4 worm cellular contexts compared by ENCODE assay signal in genomic region chrX:6240640-6241033, ce11.
TF ChIP-seq lines count a peak whose summit lies in the region.

Gene got-2.2, plus strand, starts transcription at chrX:6240983.

TF ChIP-seq in whole organism, L1 larva, 84 proteins besides CTCF, POLR2A, EP300 and RAD21 (continues in another document):
- no peak for TF ChIP-seq nhr-237 (tag; optimal IDR thresholded peaks at IDR 0.05; lab: Kevin White, UChicago)
- no peak for TF ChIP-seq fkh-10 (GFP tag; optimal IDR thresholded peaks at IDR 0.05; lab: Kevin White, UChicago)
- peak in 1 of 6 experiments; percentile 87 for TF ChIP-seq elt-3 (tag; optimal IDR thresholded peaks at IDR 0.05; lab: Kevin White, UChicago)
- no peak for TF ChIP-seq snu-23 (GFP tag; optimal IDR thresholded peaks at IDR 0.05; lab: Kevin White, UChicago)
- TF ChIP-seq irx-1 (tag; optimal IDR thresholded peaks at IDR 0.05; lab: Kevin White, UChicago) = no peak
- no peak for TF ChIP-seq ces-1 (GFP tag; optimal IDR thresholded peaks at IDR 0.05; lab: Kevin White, UChicago)
- TF ChIP-seq elt-2 (tag; optimal IDR thresholded peaks at IDR 0.05; lab: Kevin White, UChicago) = peak; percentile 57
- TF ChIP-seq lin-35 (GFP tag; optimal IDR thresholded peaks at IDR 0.05; lab: Kevin White, UChicago) = peak in 1 of 2 experiments; percentile 34
- no peak for TF ChIP-seq sox-4 (tag; optimal IDR thresholded peaks at IDR 0.05; lab: Kevin White, UChicago)
- TF ChIP-seq C04F5.9 (tag; optimal IDR thresholded peaks at IDR 0.05; lab: Kevin White, UChicago) = no peak
- no peak for TF ChIP-seq rnt-1 (tag; optimal IDR thresholded peaks at IDR 0.05; lab: Kevin White, UChicago)
- no peak for TF ChIP-seq xbp-1 (tag; optimal IDR thresholded peaks at IDR 0.05; lab: Kevin White, UChicago)
- TF ChIP-seq jun-1 (tag; optimal IDR thresholded peaks at IDR 0.05; lab: Kevin White, UChicago) = no peak
- no peak for TF ChIP-seq zag-1 (tag; optimal IDR thresholded peaks at IDR 0.05; lab: Kevin White, UChicago)
- TF ChIP-seq efl-3 (GFP tag; optimal IDR thresholded peaks at IDR 0.05; lab: Kevin White, UChicago) = no peak
- TF ChIP-seq nhr-47 (tag; optimal IDR thresholded peaks at IDR 0.05; lab: Kevin White, UChicago) = no peak
- TF ChIP-seq unc-130 (tag; optimal IDR thresholded peaks at IDR 0.05; lab: Kevin White, UChicago) = no peak
- TF ChIP-seq isw-1 (GFP tag; IDR thresholded peaks at IDR 0.05; lab: Robert Waterston, UW) = no peak
- peak in 1 of 2 experiments; percentile 33 for TF ChIP-seq mdl-1 (tag; optimal IDR thresholded peaks at IDR 0.05; lab: Kevin White, UChicago)
- TF ChIP-seq ceh-90 (tag; optimal IDR thresholded peaks at IDR 0.05; lab: Kevin White, UChicago) = no peak
- no peak for TF ChIP-seq blmp-1 (tag; optimal IDR thresholded peaks at IDR 0.05; lab: Kevin White, UChicago)
- no peak for TF ChIP-seq ceh-63 (GFP tag; optimal IDR thresholded peaks at IDR 0.05; lab: Kevin White, UChicago)
- no peak for TF ChIP-seq nhr-76 (tag; optimal IDR thresholded peaks at IDR 0.05; lab: Kevin White, UChicago)
- TF ChIP-seq skn-1 (tag; optimal IDR thresholded peaks at IDR 0.05; lab: Kevin White, UChicago) = no peak

TF ChIP-seq in whole organism, L2 larva, 48 proteins besides CTCF, POLR2A, EP300 and RAD21 (continues in another document):
- TF ChIP-seq ztf-11 (tag; optimal IDR thresholded peaks at IDR 0.05; lab: Kevin White, UChicago) = no peak
- no peak for TF ChIP-seq snpc-4 (tag; optimal IDR thresholded peaks at IDR 0.05; lab: Kevin White, UChicago)
- TF ChIP-seq mab-5 (tag; optimal IDR thresholded peaks at IDR 0.05; lab: Kevin White, UChicago) = no peak
- TF ChIP-seq ceh-16 (tag; optimal IDR thresholded peaks at IDR 0.05; lab: Kevin White, UChicago) = no peak
- TF ChIP-seq peb-1 (tag; optimal IDR thresholded peaks at IDR 0.05; lab: Kevin White, UChicago) = no peak
- TF ChIP-seq crh-2 (tag; optimal IDR thresholded peaks at IDR 0.05; lab: Kevin White, UChicago) = peak; percentile 25
- TF ChIP-seq C34F6.9 (tag; optimal IDR thresholded peaks at IDR 0.05; lab: Kevin White, UChicago) = no peak
- TF ChIP-seq ceh-82 (tag; optimal IDR thresholded peaks at IDR 0.05; lab: Kevin White, UChicago) = no peak
- TF ChIP-seq aly-2 (tag; optimal IDR thresholded peaks at IDR 0.05; lab: Kevin White, UChicago) = no peak
- peak; percentile 8 for TF ChIP-seq fos-1 (tag; optimal IDR thresholded peaks at IDR 0.05; lab: Kevin White, UChicago)
- no peak for TF ChIP-seq ztf-4 (tag; optimal IDR thresholded peaks at IDR 0.05; lab: Kevin White, UChicago)
- peak; percentile 19 for TF ChIP-seq gmeb-1 (tag; optimal IDR thresholded peaks at IDR 0.05; lab: Kevin White, UChicago)
- TF ChIP-seq blmp-1 (tag; optimal IDR thresholded peaks at IDR 0.05; lab: Kevin White, UChicago; ENCODE audit: insufficient read depth) = no peak
- TF ChIP-seq nhr-11 (tag; optimal IDR thresholded peaks at IDR 0.05; lab: Kevin White, UChicago) = no peak
- TF ChIP-seq unc-62 (GFP tag; optimal IDR thresholded peaks at IDR 0.05; lab: Kevin White, UChicago) = no peak
- no peak for TF ChIP-seq elt-3 (tag; optimal IDR thresholded peaks at IDR 0.05; lab: Kevin White, UChicago)
- no peak for TF ChIP-seq unc-39 (tag; optimal IDR thresholded peaks at IDR 0.05; lab: Kevin White, UChicago)
- TF ChIP-seq sma-9 (GFP tag; optimal IDR thresholded peaks at IDR 0.05; lab: Kevin White, UChicago) = peak; percentile 55
- TF ChIP-seq sma-9 (tag; optimal IDR thresholded peaks at IDR 0.05; lab: Kevin White, UChicago) = no peak
- TF ChIP-seq mbf-1 (tag; optimal IDR thresholded peaks at IDR 0.05; lab: Kevin White, UChicago) = no peak
- no peak for TF ChIP-seq nhr-25 (tag; optimal IDR thresholded peaks at IDR 0.05; lab: Kevin White, UChicago)
- no peak for TF ChIP-seq nhr-12 (tag; optimal IDR thresholded peaks at IDR 0.05; lab: Kevin White, UChicago)
- TF ChIP-seq sem-4 (tag; optimal IDR thresholded peaks at IDR 0.05; lab: Kevin White, UChicago) = no peak
- no peak for TF ChIP-seq ama-1 (optimal IDR thresholded peaks at IDR 0.05; lab: Kevin White, UChicago)
- TF ChIP-seq R02D3.7 (tag; optimal IDR thresholded peaks at IDR 0.05; lab: Kevin White, UChicago) = no peak
- no peak for TF ChIP-seq nhr-129 (tag; optimal IDR thresholded peaks at IDR 0.05; lab: Kevin White, UChicago)

TF ChIP-seq in whole organism, L3 larva, 47 proteins besides CTCF, POLR2A, EP300 and RAD21:
- TF ChIP-seq nhr-25 (tag; optimal IDR thresholded peaks at IDR 0.05; lab: Kevin White, UChicago) (no peak), jun-1 (tag; optimal IDR thresholded peaks at IDR 0.05; lab: Kevin White, UChicago) (peak; percentile 4), nhr-43 (tag; optimal IDR thresholded peaks at IDR 0.05; lab: Kevin White, UChicago; ENCODE audit: poor library complexity, severe bottlenecking) (peak; percentile 2), pqm-1 (tag; optimal IDR thresholded peaks at IDR 0.05; lab: Kevin White, UChicago) (peak; percentile 95), mml-1 (tag; optimal IDR thresholded peaks at IDR 0.05; lab: Kevin White, UChicago) (no peak), elt-2 (tag; optimal IDR thresholded peaks at IDR 0.05; lab: Kevin White, UChicago) (peak; percentile 63)

TF ChIP-seq in whole organism, L4 larva, 104 proteins besides CTCF, POLR2A, EP300 and RAD21:
- no peak for TF ChIP-seq spr-1 (tag; optimal IDR thresholded peaks at IDR 0.05; lab: Kevin White, UChicago)
- no peak for TF ChIP-seq daf-16 (GFP tag; optimal IDR thresholded peaks at IDR 0.05; lab: Kevin White, UChicago)
- TF ChIP-seq daf-16 (tag; optimal IDR thresholded peaks at IDR 0.05; lab: Kevin White, UChicago) = peak; percentile 54
- peak; percentile 21 for TF ChIP-seq nhr-77 (tag; optimal IDR thresholded peaks at IDR 0.05; lab: Kevin White, UChicago)
- TF ChIP-seq daf-8 (GFP tag; IDR thresholded peaks at IDR 0.05; lab: Robert Waterston, UW) = no peak
- TF ChIP-seq nhr-10 (tag; optimal IDR thresholded peaks at IDR 0.05; lab: Kevin White, UChicago) = peak; percentile 24
- TF ChIP-seq dve-1 (tag; optimal IDR thresholded peaks at IDR 0.05; lab: Kevin White, UChicago; ENCODE audit: insufficient read depth) = peak; percentile 63
- no peak for TF ChIP-seq ceh-62 (tag; optimal IDR thresholded peaks at IDR 0.05; lab: Kevin White, UChicago)
- TF ChIP-seq lin-13 (GFP tag; optimal IDR thresholded peaks at IDR 0.05; lab: Kevin White, UChicago) = no peak
- TF ChIP-seq mdl-1 (tag; optimal IDR thresholded peaks at IDR 0.05; lab: Kevin White, UChicago) = peak in 1 of 2 experiments; percentile 44
- no peak for TF ChIP-seq zip-2 (tag; optimal IDR thresholded peaks at IDR 0.05; lab: Kevin White, UChicago)
- no peak for TF ChIP-seq vab-7 (GFP tag; IDR thresholded peaks at IDR 0.05; lab: Robert Waterston, UW)
- no peak for TF ChIP-seq skn-1 (tag; optimal IDR thresholded peaks at IDR 0.05; lab: Kevin White, UChicago)
- peak; percentile 13 for TF ChIP-seq hlh-11 (tag; optimal IDR thresholded peaks at IDR 0.05; lab: Kevin White, UChicago)
- no peak for TF ChIP-seq sdz-12 (GFP tag; optimal IDR thresholded peaks at IDR 0.05; lab: Kevin White, UChicago)
- no peak for TF ChIP-seq aly-2 (tag; optimal IDR thresholded peaks at IDR 0.05; lab: Kevin White, UChicago)
- peak; percentile 66 for TF ChIP-seq nhr-28 (tag; optimal IDR thresholded peaks at IDR 0.05; lab: Kevin White, UChicago)
- TF ChIP-seq hlh-30 (tag; optimal IDR thresholded peaks at IDR 0.05; lab: Kevin White, UChicago; ENCODE audit: insufficient read depth) = peak; percentile 42
- peak; percentile 65 for TF ChIP-seq aha-1 (tag; lab: Kevin White, UChicago)
- TF ChIP-seq Y75B8A.6 (GFP tag; IDR thresholded peaks at IDR 0.05; lab: Robert Waterston, UW) = no peak

Comparison
In these comparisons a context has a peak if more than half of its experiments do, and no peak if none do; other contexts are left out.
1. Of the 29 proteins assayed by ChIP-seq in both whole organism, L4 larva and whole organism, L1 larva: peak only in whole organism, L4 larva: aha-1, nhr-28 and nhr-77; only in whole organism, L1 larva: none; in both: none; in neither: 25; mixed calls (peak in some experiments, not most) for 1.